Fruit fly (Drosophila melanogaster): ENCODE data around the gene jar.

The jar gene

DNA sequence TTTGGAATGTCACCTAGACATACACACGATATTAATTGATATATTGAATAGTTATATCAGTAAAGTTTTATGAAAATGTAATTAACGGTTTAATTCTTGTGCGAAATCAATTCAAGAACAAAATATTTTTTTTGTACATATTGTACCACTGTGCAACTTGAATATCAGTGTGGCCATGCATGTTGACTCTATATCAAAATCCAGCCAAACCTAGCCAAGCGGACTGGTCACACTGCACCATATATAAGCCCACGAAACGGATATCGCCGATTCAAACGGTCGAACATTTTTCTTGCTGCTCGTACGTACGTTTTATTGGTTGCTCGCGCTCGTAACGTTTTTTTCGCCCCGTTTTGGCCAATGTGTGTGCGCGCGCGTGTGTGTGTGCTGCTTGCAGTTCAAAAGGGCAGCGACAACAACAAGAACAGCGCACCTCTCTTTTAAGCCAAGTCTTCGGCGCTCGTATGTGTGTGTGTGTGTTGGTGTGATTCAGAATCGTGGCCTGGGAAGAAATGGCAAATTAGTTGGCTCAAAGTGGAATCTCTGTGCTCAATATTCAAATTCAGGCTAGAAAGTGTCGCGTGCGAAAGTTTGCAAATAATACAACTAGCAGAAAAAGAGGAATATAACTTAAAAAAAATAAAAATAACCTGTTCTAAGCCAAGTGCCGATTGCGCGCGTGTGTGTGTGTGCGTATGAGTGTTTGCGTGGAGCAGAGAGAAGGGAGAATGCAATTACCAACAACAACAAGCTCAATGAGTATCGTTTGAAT is 23.9 kb upstream of the jar start, which contains the start of gene crb:
Gene crb, plus strand, starts transcription at position 295 of the 772 bp plus-strand sequence.
- TF ChIP-seq h (optimal IDR thresholded peaks at IDR 0.05) (no peak), ttk (optimal IDR thresholded peaks at IDR 0.05) (no peak), Sin3A (optimal IDR thresholded peaks at IDR 0.05) (no peak), insv (optimal IDR thresholded peaks at IDR 0.05) (no peak), Myc (optimal IDR thresholded peaks at IDR 0.05) (no peak), psq (optimal IDR thresholded peaks at IDR 0.05) (no peak)

- TF ChIP-seq insv (optimal IDR thresholded peaks at IDR 0.05) = no peak
- no peak for TF ChIP-seq Myc (optimal IDR thresholded peaks at IDR 0.05)
- TF ChIP-seq Sin3A (optimal IDR thresholded peaks at IDR 0.05) = no peak
- TF ChIP-seq ttk (optimal IDR thresholded peaks at IDR 0.05) = no peak
- no peak for TF ChIP-seq h (optimal IDR thresholded peaks at IDR 0.05)
- TF ChIP-seq psq (optimal IDR thresholded peaks at IDR 0.05) = no peak
These were observed 23.3 kb upstream of the jar start, which contains the start of gene CG5715 for dm6 chr3R:24294299-24294698. Gene CG5715, minus strand, starts transcription at chr3R:24294399.

DNA sequence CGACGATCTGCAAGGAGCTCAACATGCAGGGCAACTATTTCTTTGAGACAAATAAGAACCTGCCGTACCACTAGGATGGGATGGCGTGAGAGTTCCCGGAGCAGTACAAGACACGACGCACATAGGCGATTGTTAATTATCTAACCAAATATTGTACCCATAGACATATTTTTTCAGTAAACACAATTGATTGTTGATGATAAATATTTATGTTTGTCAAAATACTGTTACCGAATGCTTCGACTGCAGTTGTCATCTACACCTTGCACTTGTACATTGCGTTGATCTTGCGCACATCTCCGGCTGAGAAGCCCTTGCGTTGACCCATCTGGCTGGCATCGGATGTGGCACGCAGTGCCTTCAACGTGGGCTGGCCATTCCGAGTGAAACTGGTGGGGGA is 22.1 kb upstream of the jar start:
- TF ChIP-seq Myc (optimal IDR thresholded peaks at IDR 0.05) (no peak), Sin3A (optimal IDR thresholded peaks at IDR 0.05) (no peak), psq (optimal IDR thresholded peaks at IDR 0.05) (no peak), insv (optimal IDR thresholded peaks at IDR 0.05) (no peak), ttk (optimal IDR thresholded peaks at IDR 0.05) (no peak), h (optimal IDR thresholded peaks at IDR 0.05) (no peak)

- TF ChIP-seq h (optimal IDR thresholded peaks at IDR 0.05) (no peak), Myc (optimal IDR thresholded peaks at IDR 0.05) (no peak), Sin3A (optimal IDR thresholded peaks at IDR 0.05) (no peak), insv (optimal IDR thresholded peaks at IDR 0.05) (no peak), psq (optimal IDR thresholded peaks at IDR 0.05) (no peak), ttk (optimal IDR thresholded peaks at IDR 0.05) (no peak)
These were observed 18.8 kb upstream of the jar start, which contains the start of the genes CG34290 and Uck for dm6 chr3R:24289768-24290349. Gene CG34290, minus strand, starts transcription at chr3R:24289818. Gene Uck, plus strand, starts transcription at chr3R:24290172.

dm6 chr3R:24287157-24287556 is 16.1 kb upstream of the jar start:
- no peak for TF ChIP-seq Myc (optimal IDR thresholded peaks at IDR 0.05)
- TF ChIP-seq psq (optimal IDR thresholded peaks at IDR 0.05) = no peak
- TF ChIP-seq h (optimal IDR thresholded peaks at IDR 0.05) = no peak
- TF ChIP-seq insv (optimal IDR thresholded peaks at IDR 0.05) = no peak
- TF ChIP-seq ttk (optimal IDR thresholded peaks at IDR 0.05) = no peak
- no peak for TF ChIP-seq Sin3A (optimal IDR thresholded peaks at IDR 0.05)

dm6 chr3R:24285423-24285822 is 14.4 kb upstream of the jar start:
- TF ChIP-seq ttk (optimal IDR thresholded peaks at IDR 0.05) (no peak), h (optimal IDR thresholded peaks at IDR 0.05) (no peak), psq (optimal IDR thresholded peaks at IDR 0.05) (no peak), Sin3A (optimal IDR thresholded peaks at IDR 0.05) (no peak), insv (optimal IDR thresholded peaks at IDR 0.05) (no peak), Myc (optimal IDR thresholded peaks at IDR 0.05) (no peak)

DNA sequence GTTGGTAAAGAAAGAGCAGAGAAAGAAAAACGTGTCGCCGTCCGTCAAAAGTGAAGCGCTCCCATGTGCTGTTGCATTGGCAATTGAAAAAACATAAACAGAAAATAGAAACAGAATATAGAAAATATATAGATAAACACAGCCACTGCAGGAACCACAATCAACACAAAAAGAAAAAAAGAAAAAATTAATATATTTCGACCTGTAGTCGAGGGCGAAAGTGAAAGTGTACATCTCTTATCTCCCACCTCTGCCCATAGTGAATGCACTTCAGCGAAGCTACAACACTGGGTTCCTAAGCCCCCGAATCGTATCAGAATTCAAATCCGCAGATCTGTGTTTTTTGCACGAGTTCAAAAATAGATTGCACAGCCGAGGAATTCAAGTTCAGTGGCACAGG is 13.1 kb upstream of the jar start:
- TF ChIP-seq ttk (optimal IDR thresholded peaks at IDR 0.05) (no peak), Myc (optimal IDR thresholded peaks at IDR 0.05) (no peak), insv (optimal IDR thresholded peaks at IDR 0.05) (no peak), Sin3A (optimal IDR thresholded peaks at IDR 0.05) (no peak)

DNA sequence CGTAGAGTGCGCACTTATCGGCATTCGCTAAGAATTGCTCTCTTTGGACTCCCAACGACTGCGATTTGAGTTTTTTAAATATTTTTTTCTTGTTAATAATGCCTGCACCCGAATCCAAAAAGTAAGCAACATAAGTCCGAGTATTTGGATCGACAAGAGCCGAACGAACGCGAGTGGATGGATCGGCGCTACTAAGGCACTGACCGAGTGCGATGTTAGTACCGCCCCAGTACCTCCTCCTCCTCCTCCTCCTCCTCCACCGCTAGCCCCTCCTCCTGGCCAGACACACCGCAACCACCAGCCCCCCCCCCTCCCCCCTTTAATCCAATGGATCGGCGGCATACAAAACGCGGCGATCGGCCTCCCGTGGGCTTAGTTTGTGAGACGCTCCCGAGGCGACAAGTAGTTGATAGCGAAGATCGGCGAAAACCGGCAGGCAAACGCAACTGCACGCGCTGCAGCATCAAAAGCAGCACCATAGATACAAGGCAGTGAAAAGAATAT is 12.6 kb upstream of the jar start, which contains the start of gene CG6356:
Gene CG6356, plus strand, starts transcription at position 374 of the 504 bp plus-strand sequence.
- no peak for TF ChIP-seq Sin3A (optimal IDR thresholded peaks at IDR 0.05)
- TF ChIP-seq psq (optimal IDR thresholded peaks at IDR 0.05) = no peak
- no peak for TF ChIP-seq Myc (optimal IDR thresholded peaks at IDR 0.05)
- no peak for TF ChIP-seq ttk (optimal IDR thresholded peaks at IDR 0.05)

- TF ChIP-seq insv (optimal IDR thresholded peaks at IDR 0.05) (no peak), ttk (optimal IDR thresholded peaks at IDR 0.05) (no peak), Sin3A (optimal IDR thresholded peaks at IDR 0.05) (no peak)
These were observed 11.7 kb upstream of the jar start for dm6 chr3R:24282567-24283324.

- no peak for TF ChIP-seq ttk (optimal IDR thresholded peaks at IDR 0.05)
- no peak for TF ChIP-seq Myc (optimal IDR thresholded peaks at IDR 0.05)
- TF ChIP-seq psq (optimal IDR thresholded peaks at IDR 0.05) = no peak
- no peak for TF ChIP-seq h (optimal IDR thresholded peaks at IDR 0.05)
- TF ChIP-seq insv (optimal IDR thresholded peaks at IDR 0.05) = no peak
- no peak for TF ChIP-seq Sin3A (optimal IDR thresholded peaks at IDR 0.05)
These were observed 8.3 kb upstream of the jar start, which contains the start of gene shps for dm6 chr3R:24279291-24279690. Gene shps, plus strand, starts transcription at chr3R:24279572.

- TF ChIP-seq ttk (optimal IDR thresholded peaks at IDR 0.05) (no peak), insv (optimal IDR thresholded peaks at IDR 0.05) (no peak), psq (optimal IDR thresholded peaks at IDR 0.05) (no peak), h (optimal IDR thresholded peaks at IDR 0.05) (no peak), Myc (optimal IDR thresholded peaks at IDR 0.05) (no peak), Sin3A (optimal IDR thresholded peaks at IDR 0.05) (no peak)
These were observed 7.7 kb upstream of the jar start for dm6 chr3R:24278738-24279137.
